Fruit fly (Drosophila melanogaster) whole organism, embryonic: Measurements from ENCODE around the gene Spase12.
A peak's percentile ranks its signal among the peaks of the same experiment; 100 is the strongest.

Experiments
- Abd-B ChIP-seq: fragments of 200-800 bp; sonication (Bioruptor generic); optimal IDR thresholded peaks from 2 replicates; lab custom pipeline; 2018; ENCODE audit warnings: missing biosample characterization, mild to moderate bottlenecking, missing genetic modification characterization, moderate library complexity
- Aef1 ChIP-seq: fragments of 200-800 bp; sonication (Bioruptor generic); IDR thresholded peaks from 3 replicates; pipeline ENCODE4 v1.3.6; 2022; ENCODE audit warnings: missing biosample characterization, missing genetic modification characterization
- Antp ChIP-seq: fragments of 200-800 bp; sonication (Bioruptor generic); optimal IDR thresholded peaks from 3 replicates; lab custom pipeline; 2016; ENCODE audit warnings: missing biosample characterization, missing genetic modification characterization
- Atf6 ChIP-seq: fragments of 200-800 bp; sonication (Bioruptor generic); IDR thresholded peaks from 2 replicates; pipeline ENCODE4 v1.3.6; 2022; ENCODE audit warnings: missing biosample characterization, missing genetic modification characterization
- CG10979 ChIP-seq: fragments of 200-800 bp; sonication (Bioruptor generic); optimal IDR thresholded peaks from 2 replicates; lab custom pipeline; 2018; ENCODE audit warnings: missing biosample characterization, mild to moderate bottlenecking, missing genetic modification characterization, moderate library complexity
- CG11093 ChIP-seq: fragments of 200-800 bp; sonication (Bioruptor generic); IDR thresholded peaks from 3 replicates; pipeline ENCODE4 v1.3.6; 2022; ENCODE audit warnings: missing biosample characterization, missing genetic modification characterization
- CG11723 ChIP-seq: fragments of 200-800 bp; sonication (Bioruptor generic); optimal IDR thresholded peaks from 2 replicates; lab custom pipeline; 2017; ENCODE audit warnings: missing biosample characterization, mild to moderate bottlenecking, missing genetic modification characterization
- CG12219 ChIP-seq: fragments of 200-800 bp; sonication (Bioruptor generic); optimal IDR thresholded peaks from 3 replicates; lab custom pipeline; 2018; ENCODE audit warnings: missing biosample characterization, mild to moderate bottlenecking, missing genetic modification characterization
- CG12299 ChIP-seq: fragments of 200-800 bp; sonication (Bioruptor generic); optimal IDR thresholded peaks from 2 replicates; lab custom pipeline; 2018; ENCODE audit warnings: missing biosample characterization, mild to moderate bottlenecking, missing genetic modification characterization
- CG13123 ChIP-seq: fragments of 200-800 bp; sonication (Bioruptor generic); optimal IDR thresholded peaks from 2 replicates; lab custom pipeline; 2016; ENCODE audit warnings: missing biosample characterization, missing genetic modification characterization
- CG14050 ChIP-seq: fragments of 200-800 bp; sonication (Bioruptor generic); IDR thresholded peaks from 3 replicates; pipeline ENCODE4 v1.3.6; 2022; ENCODE audit warnings: missing biosample characterization, missing genetic modification characterization
- CG14710 ChIP-seq: fragments of 200-800 bp; sonication (Bioruptor generic); optimal IDR thresholded peaks from 3 replicates; lab custom pipeline; 2019; ENCODE audit warnings: missing biosample characterization, mild to moderate bottlenecking, missing genetic modification characterization, moderate library complexity
- CG15479 ChIP-seq: fragments of 200-800 bp; sonication (Bioruptor generic); optimal IDR thresholded peaks from 3 replicates; lab custom pipeline; 2019; ENCODE audit warnings: missing biosample characterization, mild to moderate bottlenecking, missing genetic modification characterization, moderate library complexity
- CG17802 ChIP-seq: fragments of 200-800 bp; sonication (Bioruptor generic); optimal IDR thresholded peaks from 2 replicates; lab custom pipeline; 2018; ENCODE audit warnings: missing biosample characterization, mild to moderate bottlenecking, missing genetic modification characterization, moderate library complexity
- CG17912 ChIP-seq: fragments of 200-800 bp; sonication (Bioruptor generic); optimal IDR thresholded peaks from 2 replicates; lab custom pipeline; 2018; ENCODE audit warnings: missing biosample characterization, mild to moderate bottlenecking, missing genetic modification characterization
- CG18262 ChIP-seq: fragments of 200-800 bp; optimal IDR thresholded peaks from 3 replicates; lab custom pipeline; 2019; ENCODE audit warnings: missing biosample characterization, mild to moderate bottlenecking, missing genetic modification characterization, moderate library complexity
- CG2129 ChIP-seq: fragments of 200-800 bp; sonication (Bioruptor generic); IDR thresholded peaks from 2 replicates; pipeline ENCODE4 v1.3.6; 2022; ENCODE audit warnings: missing biosample characterization, missing genetic modification characterization; ENCODE audit not compliant: partially characterized antibody
- CG2202 ChIP-seq: fragments of 200-800 bp; sonication (Bioruptor generic); optimal IDR thresholded peaks from 2 replicates; lab custom pipeline; 2018; ENCODE audit warnings: missing biosample characterization, mild to moderate bottlenecking, missing genetic modification characterization
- CG6765 ChIP-seq: fragments of 200-800 bp; sonication (Bioruptor generic); optimal IDR thresholded peaks from 3 replicates; lab custom pipeline; 2017; ENCODE audit warnings: missing biosample characterization, mild to moderate bottlenecking, missing genetic modification characterization
- CG7786 ChIP-seq: fragments of 200-800 bp; sonication (Bioruptor generic); optimal IDR thresholded peaks from 2 replicates; lab custom pipeline; 2016; ENCODE audit warnings: missing biosample characterization, missing genetic modification characterization
- CG7928 ChIP-seq: fragments of 200-800 bp; sonication (Bioruptor generic); optimal IDR thresholded peaks from 2 replicates; lab custom pipeline; 2017; ENCODE audit warnings: missing biosample characterization, mild to moderate bottlenecking, missing genetic modification characterization
- CG8359 ChIP-seq: fragments of 200-800 bp; sonication (Bioruptor generic); optimal IDR thresholded peaks from 2 replicates; lab custom pipeline; 2017; ENCODE audit warnings: missing biosample characterization, mild to moderate bottlenecking, missing genetic modification characterization, borderline replicate concordance
- CG9932 ChIP-seq: fragments of 200-800 bp; sonication (Bioruptor generic); IDR thresholded peaks from 2 replicates; pipeline ENCODE4 v1.3.6; 2022; ENCODE audit warnings: missing biosample characterization, missing genetic modification characterization
- CrebB ChIP-seq: fragments of 200-800 bp; sonication (Bioruptor generic); optimal IDR thresholded peaks from 3 replicates; lab custom pipeline; 2018; ENCODE audit warnings: missing biosample characterization, mild to moderate bottlenecking, missing genetic modification characterization
- D19A ChIP-seq: fragments of 200-800 bp; optimal IDR thresholded peaks from 3 replicates; lab custom pipeline; 2019; ENCODE audit warnings: missing biosample characterization, mild to moderate bottlenecking, missing genetic modification characterization, moderate library complexity
- ERR ChIP-seq: fragments of 200-800 bp; sonication (Bioruptor generic); optimal IDR thresholded peaks from 2 replicates; lab custom pipeline; 2016; ENCODE audit warnings: missing biosample characterization, missing genetic modification characterization
- Ets97D ChIP-seq: fragments of 200-800 bp; sonication (Bioruptor generic); optimal IDR thresholded peaks from 3 replicates; lab custom pipeline; 2016; ENCODE audit warnings: missing biosample characterization, missing genetic modification characterization
- HHEX ChIP-seq: fragments of 200-800 bp; sonication (Bioruptor generic); optimal IDR thresholded peaks from 3 replicates; lab custom pipeline; 2017; ENCODE audit warnings: missing biosample characterization, mild to moderate bottlenecking, missing genetic modification characterization, missing genetic modification reagents
- HLH4C ChIP-seq: fragments of 200-800 bp; sonication (Bioruptor generic); IDR thresholded peaks from 3 replicates; pipeline ENCODE4 v1.3.6; 2022; ENCODE audit warnings: missing biosample characterization, missing genetic modification characterization; ENCODE audit not compliant: partially characterized antibody
- Hr39 ChIP-seq: fragments of >200 bp; optimal IDR thresholded peaks from 2 replicates; lab custom pipeline; 2017
- Meics ChIP-seq: fragments of 200-800 bp; sonication (Bioruptor generic); optimal IDR thresholded peaks from 2 replicates; lab custom pipeline; 2017; ENCODE audit warnings: missing biosample characterization, mild to moderate bottlenecking, missing genetic modification characterization
- Rx ChIP-seq: fragments of 200-800 bp; sonication (Bioruptor generic); IDR thresholded peaks from 2 replicates; pipeline ENCODE4 v1.3.6; 2022; ENCODE audit warnings: missing biosample characterization, missing genetic modification characterization
- YL-1 ChIP-seq: fragments of 200-800 bp; sonication (Bioruptor generic); optimal IDR thresholded peaks from 3 replicates; lab custom pipeline; 2017; ENCODE audit warnings: missing biosample characterization, mild to moderate bottlenecking, missing genetic modification characterization
- ab ChIP-seq: fragments of 200-800 bp; sonication (Bioruptor generic); optimal IDR thresholded peaks from 2 replicates; lab custom pipeline; 2016; ENCODE audit warnings: missing biosample characterization, missing genetic modification characterization
- al ChIP-seq: fragments of 200-800 bp; sonication (Bioruptor generic); IDR thresholded peaks from 2 replicates; pipeline ENCODE4 v1.3.6; 2022; ENCODE audit warnings: missing biosample characterization, missing genetic modification characterization
- chinmo ChIP-seq: fragments of 200-800 bp; sonication (Bioruptor generic); IDR thresholded peaks from 4 replicates; pipeline ENCODE4 v1.3.6; 2022; ENCODE audit warnings: missing biosample characterization, missing genetic modification characterization; ENCODE audit not compliant: partially characterized antibody
- ci ChIP-seq: fragments of 200-800 bp; sonication (Bioruptor generic); IDR thresholded peaks from 3 replicates; pipeline ENCODE4 v1.3.6; 2022; ENCODE audit warnings: missing biosample characterization, missing genetic modification characterization
- crc ChIP-seq: fragments of 200-800 bp; sonication (Bioruptor generic); optimal IDR thresholded peaks from 2 replicates; lab custom pipeline; 2016; ENCODE audit warnings: missing biosample characterization, missing genetic modification characterization
- crp ChIP-seq, 2 experiments: fragments of 200-800 bp; sonication (Bioruptor generic); optimal IDR thresholded peaks; 2 replicates in 1 of 2; 3 replicates in 1 of 2; lab custom pipeline; 2017; ENCODE audit warnings: missing biosample characterization in 2 of 2, missing genetic modification characterization in 2 of 2, mild to moderate bottlenecking in 1 of 2, moderate library complexity in 1 of 2
- en ChIP-seq: fragments of 200-800 bp; sonication (Bioruptor generic); optimal IDR thresholded peaks from 2 replicates; lab custom pipeline; 2016; ENCODE audit warnings: missing biosample characterization, missing genetic modification characterization
- ewg ChIP-seq: fragments of 200-800 bp; sonication (Bioruptor generic); optimal IDR thresholded peaks from 3 replicates; lab custom pipeline; 2017; ENCODE audit warnings: mild to moderate bottlenecking, missing biosample characterization, missing genetic modification reagents, missing genetic modification characterization
- gcm ChIP-seq: fragments of 200-800 bp; sonication (Bioruptor generic); optimal IDR thresholded peaks from 2 replicates; lab custom pipeline; 2019; ENCODE audit warnings: missing biosample characterization, mild to moderate bottlenecking, missing genetic modification characterization, moderate library complexity
- gsb ChIP-seq: fragments of 200-800 bp; sonication (Bioruptor generic); IDR thresholded peaks from 2 replicates; pipeline ENCODE4 v1.3.6; 2022; ENCODE audit warnings: missing biosample characterization, missing genetic modification characterization
- hkb ChIP-seq, 2 experiments: fragments of 200-800 bp in 1 of 2; fragments of >200 bp in 1 of 2; sonication (Bioruptor generic) in 1 of 2; IDR thresholded peaks in 1 of 2; optimal IDR thresholded peaks in 1 of 2; 2 replicates each; pipeline versions ENCODE4 v1.3.6 to Lab custom; 2017 to 2022; ENCODE audit warnings: missing biosample characterization in 1 of 2, missing genetic modification characterization in 1 of 2
- mirr ChIP-seq: fragments of 200-800 bp; sonication (Bioruptor generic); optimal IDR thresholded peaks from 3 replicates; lab custom pipeline; 2018; ENCODE audit warnings: missing biosample characterization, mild to moderate bottlenecking, missing genetic modification characterization
- nmo ChIP-seq: fragments of 200-800 bp; sonication (Bioruptor generic); optimal IDR thresholded peaks from 2 replicates; lab custom pipeline; 2018; ENCODE audit warnings: missing biosample characterization, mild to moderate bottlenecking, missing genetic modification characterization, moderate library complexity
- pum ChIP-seq: fragments of 200-800 bp; sonication (Bioruptor generic); optimal IDR thresholded peaks from 2 replicates; lab custom pipeline; 2016; ENCODE audit warnings: missing biosample characterization, missing genetic modification characterization
- sens-2 ChIP-seq: fragments of 200-800 bp; sonication (Bioruptor generic); IDR thresholded peaks from 2 replicates; pipeline ENCODE4 v1.3.6; 2022; ENCODE audit warnings: missing biosample characterization, missing genetic modification characterization
- slp2 ChIP-seq: fragments of 200-800 bp; sonication (Bioruptor generic); optimal IDR thresholded peaks from 2 replicates; lab custom pipeline; 2016; ENCODE audit warnings: missing biosample characterization, missing genetic modification characterization
- vnd ChIP-seq: fragments of 200-800 bp; sonication (Bioruptor generic); IDR thresholded peaks from 3 replicates; pipeline ENCODE4 v1.3.6; 2022; ENCODE audit warnings: missing biosample characterization, missing genetic modification characterization; ENCODE audit not compliant: partially characterized antibody

The Spase12 gene

dm6 chr3R:29458689-29459136 is 32.2 kb downstream of the Spase12 start (continued):
- TF ChIP-seq Antp (GFP tag; lab: Kevin White, UChicago) (no peak), CG17802 (tag; lab: Kevin White, UChicago) (no peak), HLH4C (no peak), Hr39 (lab: Kevin White, UChicago) (no peak), ci (GFP tag; lab: Robert Waterston, UW) (peak; percentile 28; the same call in 1 of the 3 replicates), CG6765 (GFP tag; lab: Kevin White, UChicago) (no peak), CG9932 (no peak), CG11723 (GFP tag; lab: Kevin White, UChicago) (peak; percentile 17), CG8359 (peak; percentile 17), al (GFP tag; lab: Robert Waterston, UW) (no peak), chinmo (GFP tag; lab: Robert Waterston, UW) (no peak), CG2202 (tag; lab: Kevin White, UChicago) (peak; percentile 64), ERR (GFP tag; lab: Kevin White, UChicago) (no peak), CG18262 (peak; percentile 76), CG17912 (no peak), CG12219 (GFP tag; lab: Kevin White, UChicago) (peak; percentile 42), YL-1 (GFP tag; lab: Kevin White, UChicago) (no peak), Atf6 (GFP tag; lab: Robert Waterston, UW) (no peak), Aef1 (GFP tag; lab: Robert Waterston, UW) (no peak), CG13123 (GFP tag; lab: Kevin White, UChicago) (no peak), nmo (GFP tag; lab: Kevin White, UChicago) (peak; percentile 58), CG15479 (no peak), ewg (peak; percentile 75), D19A (tag; lab: Kevin White, UChicago) (peak; percentile 53), hkb (optimal IDR thresholded peaks at IDR 0.05; lab: Kevin White, UChicago) (no peak), hkb (GFP tag; IDR thresholded peaks at IDR 0.05; lab: Robert Waterston, UW) (no peak; the same call in 1 of the 2 replicates), CG11093 (GFP tag; lab: Robert Waterston, UW) (0 out of 3 replicates have a peak, but pooled peaks have one; percentile 21), Meics (GFP tag; lab: Kevin White, UChicago) (no peak), CG14710 (tag; lab: Kevin White, UChicago) (peak; percentile 66), mirr (GFP tag; lab: Kevin White, UChicago) (no peak), CG7928 (GFP tag; lab: Kevin White, UChicago) (no peak), en (no peak), ab (GFP tag; lab: Kevin White, UChicago) (no peak), CG7786 (GFP tag; lab: Kevin White, UChicago) (no peak), Rx (GFP tag; lab: Robert Waterston, UW) (no peak), crc (GFP tag; lab: Kevin White, UChicago) (peak; percentile 44), Abd-B (GFP tag; lab: Kevin White, UChicago) (peak; percentile 10), pum (GFP tag; lab: Kevin White, UChicago) (peak; percentile 66), sens-2 (GFP tag; lab: Robert Waterston, UW) (no peak), CG2129 (GFP tag; lab: Robert Waterston, UW) (no peak), CrebB (tag; lab: Kevin White, UChicago) (no peak), gsb (GFP tag; lab: Robert Waterston, UW) (no peak), CG14050 (no peak), gcm (GFP tag; lab: Kevin White, UChicago) (peak; percentile 28), CG12299 (tag; lab: Kevin White, UChicago) (no peak), Ets97D (GFP tag; lab: Kevin White, UChicago) (no peak), CG10979 (tag; lab: Kevin White, UChicago) (peak; percentile 72), vnd (GFP tag; lab: Robert Waterston, UW) (no peak), HHEX (GFP tag; lab: Kevin White, UChicago) (peak; percentile 15), crp (GFP tag; optimal IDR thresholded peaks at IDR 0.05; lab: Kevin White, UChicago) (no peak), slp2 (GFP tag; lab: Kevin White, UChicago) (no peak)
